Worm (Caenorhabditis elegans) whole organism, late embryonic: ENCODE results near the gene cif-1.
A peak's percentile ranks its signal among the peaks of the same experiment; 100 is the strongest.

ENCODE experiments used
- C08G9.2 ChIP-seq: sonication (generic microtip); optimal IDR thresholded peaks from 2 replicates; lab custom pipeline; 2016; ENCODE audit warnings: mild to moderate bottlenecking, missing genetic modification characterization, moderate library complexity, missing compliant biosample characterization
- C38D4.7 ChIP-seq: fragments of 200-800 bp; sonication (Bioruptor generic); optimal IDR thresholded peaks from 2 replicates; lab custom pipeline; 2018; ENCODE audit warnings: mild to moderate bottlenecking, missing genetic modification characterization, moderate library complexity, missing compliant biosample characterization
- T23F11.4 ChIP-seq: fragments of 200-800 bp; sonication (Bioruptor generic); optimal IDR thresholded peaks from 2 replicates; lab custom pipeline; 2018; ENCODE audit warnings: mild to moderate bottlenecking, missing genetic modification characterization, missing compliant biosample characterization
- ama-1 ChIP-seq: fragments of 150-350 bp; optimal IDR thresholded peaks from 2 replicates; lab custom pipeline; 2014
- ceh-18 ChIP-seq: sonication (generic microtip); optimal IDR thresholded peaks from 2 replicates; lab custom pipeline; 2016; ENCODE audit warnings: missing genetic modification characterization, missing compliant biosample characterization
- ceh-2 ChIP-seq: sonication (generic microtip); optimal IDR thresholded peaks from 2 replicates; lab custom pipeline; 2016; ENCODE audit warnings: missing genotype, missing genetic modification characterization, missing compliant biosample characterization
- ceh-31 ChIP-seq: sonication (generic microtip); optimal IDR thresholded peaks from 2 replicates; lab custom pipeline; 2016; ENCODE audit warnings: missing genetic modification characterization, missing compliant biosample characterization
- ceh-34 ChIP-seq: sonication (generic microtip); optimal IDR thresholded peaks from 2 replicates; lab custom pipeline; 2016; ENCODE audit warnings: mild to moderate bottlenecking, missing genetic modification characterization, missing compliant biosample characterization
- ceh-48 ChIP-seq: sonication (generic microtip); optimal IDR thresholded peaks from 2 replicates; lab custom pipeline; 2016; ENCODE audit warnings: missing genetic modification characterization, inconsistent platforms, missing compliant biosample characterization
- ceh-6 ChIP-seq: fragments of 200-800 bp; sonication (Bioruptor generic); optimal IDR thresholded peaks from 2 replicates; lab custom pipeline; 2018; ENCODE audit warnings: mild to moderate bottlenecking, missing genetic modification characterization, missing compliant biosample characterization
- ceh-9 ChIP-seq: sonication (generic microtip); optimal IDR thresholded peaks from 2 replicates; lab custom pipeline; 2016; ENCODE audit warnings: mild to moderate bottlenecking, missing genetic modification characterization, inconsistent platforms, missing compliant biosample characterization
- dmd-4 ChIP-seq: sonication (generic microtip); optimal IDR thresholded peaks from 2 replicates; lab custom pipeline; 2016; ENCODE audit warnings: borderline replicate concordance, missing genetic modification characterization, missing compliant biosample characterization
- elt-2 ChIP-seq: sonication (generic microtip); optimal IDR thresholded peaks from 2 replicates; lab custom pipeline; 2016; ENCODE audit warnings: missing genetic modification reagents, missing genetic modification characterization, missing compliant biosample characterization
- elt-4 ChIP-seq: sonication (generic microtip); optimal IDR thresholded peaks from 2 replicates; lab custom pipeline; 2016; ENCODE audit warnings: missing genetic modification characterization, missing compliant biosample characterization
- fkh-10 ChIP-seq: fragments of 150-350 bp; optimal IDR thresholded peaks from 2 replicates; lab custom pipeline; 2014; ENCODE audit warnings: missing biosample characterization, missing genetic modification reagents, missing genetic modification characterization
- hlh-6 ChIP-seq: sonication (generic microtip); optimal IDR thresholded peaks from 2 replicates; lab custom pipeline; 2016; ENCODE audit warnings: missing genotype, missing genetic modification characterization, missing compliant biosample characterization
- lin-11 ChIP-seq: fragments of 200-800 bp; sonication (Bioruptor generic); optimal IDR thresholded peaks from 2 replicates; lab custom pipeline; 2018; ENCODE audit warnings: mild to moderate bottlenecking, missing genetic modification characterization, missing compliant biosample characterization
- madf-2 ChIP-seq: sonication (generic microtip); optimal IDR thresholded peaks from 2 replicates; lab custom pipeline; 2017; ENCODE audit warnings: missing genetic modification characterization, missing compliant biosample characterization
- nfya-1 ChIP-seq: sonication (generic microtip); optimal IDR thresholded peaks from 2 replicates; lab custom pipeline; 2017; ENCODE audit warnings: missing genetic modification characterization, mild to moderate bottlenecking, missing compliant biosample characterization, antibody characterized with exemption, moderate library complexity
- pag-3 ChIP-seq: sonication (generic microtip); optimal IDR thresholded peaks from 2 replicates; lab custom pipeline; 2016; ENCODE audit warnings: missing compliant biosample characterization, missing genetic modification characterization, borderline replicate concordance
- pat-9 ChIP-seq: fragments of 200-800 bp; sonication (Bioruptor generic); optimal IDR thresholded peaks from 2 replicates; lab custom pipeline; 2018; ENCODE audit warnings: mild to moderate bottlenecking, missing genetic modification characterization, moderate library complexity, missing compliant biosample characterization
- pax-1 ChIP-seq: fragments of 150-350 bp; optimal IDR thresholded peaks from 2 replicates; lab custom pipeline; 2014; ENCODE audit warnings: missing biosample characterization, missing genetic modification characterization
- pha-2 ChIP-seq: sonication (generic microtip); optimal IDR thresholded peaks from 2 replicates; lab custom pipeline; 2017; ENCODE audit warnings: mild to moderate bottlenecking, missing genetic modification characterization, missing compliant biosample characterization
- pqm-1 ChIP-seq: sonication (generic microtip); optimal IDR thresholded peaks from 2 replicates; lab custom pipeline; 2016; ENCODE audit warnings: missing genetic modification characterization, missing compliant biosample characterization
- ref-2 ChIP-seq: sonication (generic microtip); optimal IDR thresholded peaks from 2 replicates; lab custom pipeline; 2016; ENCODE audit warnings: missing genetic modification characterization, missing compliant biosample characterization
- rnt-1 ChIP-seq: sonication (generic microtip); optimal IDR thresholded peaks from 2 replicates; lab custom pipeline; 2016; ENCODE audit warnings: missing genetic modification characterization, missing compliant biosample characterization
- sdc-2 ChIP-seq: sonication (generic microtip); optimal IDR thresholded peaks from 2 replicates; lab custom pipeline; 2016; ENCODE audit warnings: missing genotype, missing genetic modification characterization, missing compliant biosample characterization
- sox-4 ChIP-seq: sonication (generic microtip); optimal IDR thresholded peaks from 2 replicates; lab custom pipeline; 2017; ENCODE audit warnings: mild to moderate bottlenecking, missing genetic modification characterization, inconsistent platforms, missing compliant biosample characterization
- syd-9 ChIP-seq: sonication (generic microtip); optimal IDR thresholded peaks from 2 replicates; lab custom pipeline; 2016; ENCODE audit warnings: mild to moderate bottlenecking, missing genetic modification characterization, moderate library complexity, missing compliant biosample characterization
- tbx-2 ChIP-seq: sonication (generic microtip); optimal IDR thresholded peaks from 2 replicates; lab custom pipeline; 2016; ENCODE audit warnings: missing genetic modification characterization, missing compliant biosample characterization
- ttx-3 ChIP-seq: sonication (generic microtip); optimal IDR thresholded peaks from 2 replicates; lab custom pipeline; 2016; ENCODE audit warnings: missing genetic modification reagents, missing genetic modification characterization, missing compliant biosample characterization
- unc-42 ChIP-seq: sonication (generic microtip); optimal IDR thresholded peaks from 2 replicates; lab custom pipeline; 2016; ENCODE audit warnings: missing genotype, missing genetic modification characterization, missing compliant biosample characterization
- unc-55 ChIP-seq: sonication (generic microtip); optimal IDR thresholded peaks from 2 replicates; lab custom pipeline; 2017; ENCODE audit warnings: missing biosample characterization, missing genetic modification reagents, missing genetic modification characterization
- ztf-16 ChIP-seq: sonication (generic microtip); optimal IDR thresholded peaks from 2 replicates; lab custom pipeline; 2017; ENCODE audit warnings: missing genetic modification characterization, missing compliant biosample characterization

The cif-1 gene

ce11 chrIV:4748408-4749105 lies 38.0 kb upstream of the cif-1 start, which contains the start of gene cyc-2.1:
Gene cyc-2.1, minus strand, starts transcription at chrIV:4749012.
- TF ChIP-seq pag-3 (tag; lab: Kevin White, UChicago) (no peak), ztf-16 (tag; lab: Kevin White, UChicago) (no peak), ttx-3 (tag; lab: Kevin White, UChicago) (no peak), ceh-31 (tag; lab: Kevin White, UChicago) (peak; percentile 43), rnt-1 (tag; lab: Kevin White, UChicago) (peak; percentile 45), fkh-10 (GFP tag; lab: Kevin White, UChicago) (no peak), unc-42 (tag; lab: Kevin White, UChicago) (no peak), pha-2 (peak; percentile 28), unc-55 (peak; percentile 22), sox-4 (no peak), pqm-1 (tag; lab: Kevin White, UChicago) (peak; percentile 6), elt-2 (tag; lab: Kevin White, UChicago) (peak; percentile 62), madf-2 (tag; lab: Kevin White, UChicago) (no peak), ceh-48 (no peak), sdc-2 (peak; percentile 27), ceh-2 (tag; lab: Kevin White, UChicago) (no peak), dmd-4 (tag; lab: Kevin White, UChicago) (no peak), ceh-6 (no peak), tbx-2 (tag; lab: Kevin White, UChicago) (peak; percentile 9), ref-2 (tag; lab: Kevin White, UChicago) (peak; percentile 7), ceh-9 (no peak), nfya-1 (tag; lab: Kevin White, UChicago) (peak; percentile 62), ceh-18 (tag; lab: Kevin White, UChicago) (peak; percentile 15), ceh-34 (peak; percentile 37), hlh-6 (tag; lab: Kevin White, UChicago) (no peak)

DNA sequence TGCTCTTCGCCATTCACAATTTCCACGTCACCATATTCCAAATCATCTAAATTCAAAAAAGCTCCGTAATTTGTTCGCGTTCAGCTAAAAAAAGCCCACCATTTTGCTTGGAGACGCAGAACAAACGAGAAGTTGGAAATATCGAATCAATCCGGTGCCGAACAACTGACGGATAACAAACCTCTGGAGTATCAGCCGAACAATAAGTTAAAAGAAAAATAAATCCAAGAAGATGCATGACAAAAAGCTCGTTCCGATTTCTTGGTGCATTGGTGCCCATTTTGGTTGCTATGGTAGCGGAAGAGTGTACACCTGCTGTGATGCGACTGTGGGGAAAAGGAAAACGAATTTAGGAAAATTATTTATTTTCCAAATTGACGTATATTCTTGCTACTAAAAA lies 37.0 kb upstream of the cif-1 start, which contains the start of gene tctn-1:
tctn-1 (minus strand) TSS at position 280 of the 400 bp plus-strand sequence.
- TF ChIP-seq ztf-16 (tag; lab: Kevin White, UChicago) = no peak
- no peak for TF ChIP-seq syd-9 (tag; lab: Kevin White, UChicago)
- TF ChIP-seq madf-2 (tag; lab: Kevin White, UChicago) = no peak
- TF ChIP-seq C08G9.2 (tag; lab: Kevin White, UChicago) = no peak
- TF ChIP-seq ceh-2 (tag; lab: Kevin White, UChicago) = no peak
- no peak for TF ChIP-seq C38D4.7 (GFP tag; lab: Kevin White, UChicago)
- no peak for TF ChIP-seq pax-1 (tag; lab: Kevin White, UChicago)
- no peak for TF ChIP-seq hlh-6 (tag; lab: Kevin White, UChicago)
- no peak for TF ChIP-seq elt-4 (tag; lab: Kevin White, UChicago)
- TF ChIP-seq lin-11 (tag; lab: Kevin White, UChicago) = no peak
- TF ChIP-seq ama-1 (lab: Kevin White, UChicago) = no peak

- TF ChIP-seq ceh-48 (no peak), ttx-3 (tag; lab: Kevin White, UChicago) (peak; percentile 36), sox-4 (peak; percentile 6), elt-2 (tag; lab: Kevin White, UChicago) (peak; percentile 42), nfya-1 (tag; lab: Kevin White, UChicago) (peak; percentile 35)
Observed at ce11 chrIV:4745422-4745821, 34.9 kb upstream of the cif-1 start, which contains the start of gene timm-17B.1. Gene timm-17B.1, minus strand, starts transcription at chrIV:4745492.

DNA sequence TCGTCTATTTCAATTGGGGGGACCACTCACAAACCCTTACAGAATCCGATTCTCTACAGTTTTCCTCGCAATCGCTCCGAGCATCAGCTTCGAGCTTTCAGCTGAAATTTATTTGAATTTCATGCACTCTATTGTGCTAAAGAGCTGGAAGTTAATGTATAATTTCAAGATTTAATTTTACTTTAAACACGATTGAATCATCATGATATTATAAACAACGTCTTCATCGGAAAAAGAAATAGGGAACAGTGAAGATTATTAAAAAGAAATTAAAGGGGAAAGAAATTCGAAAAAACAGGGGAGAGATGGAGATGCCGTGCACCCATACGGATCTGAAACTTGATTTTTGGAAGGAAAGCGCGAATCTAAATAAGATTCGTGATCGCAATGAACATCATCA lies 33.6 kb upstream of the cif-1 start, which contains the start of gene hoe-1:
hoe-1 (minus strand) TSS at position 101 of the 400 bp plus-strand sequence.
- TF ChIP-seq pat-9 = no peak
- no peak for TF ChIP-seq syd-9 (tag; lab: Kevin White, UChicago)
- TF ChIP-seq ztf-16 (tag; lab: Kevin White, UChicago) = no peak
- TF ChIP-seq T23F11.4 (GFP tag; lab: Kevin White, UChicago) = no peak
- no peak for TF ChIP-seq ttx-3 (tag; lab: Kevin White, UChicago)
